Worm (Caenorhabditis elegans) whole organism, early embryonic: Measurements from ENCODE around the gene cest-2.2.

Source experiments
- B0310.2 ChIP-seq: sonication (generic microtip); optimal IDR thresholded peaks from 2 replicates; lab custom pipeline; 2016; ENCODE audit warnings: mild to moderate bottlenecking, missing genetic modification characterization, missing compliant biosample characterization
- F13C5.2 ChIP-seq: sonication (generic microtip); optimal IDR thresholded peaks from 2 replicates; lab custom pipeline; 2017; ENCODE audit warnings: mild to moderate bottlenecking, missing genetic modification characterization, inconsistent platforms, missing compliant biosample characterization
- aly-1 ChIP-seq: sonication (generic microtip); optimal IDR thresholded peaks from 2 replicates; lab custom pipeline; 2016; ENCODE audit warnings: missing genetic modification characterization, missing compliant biosample characterization
- ama-1 ChIP-seq: fragments of 150-350 bp; optimal IDR thresholded peaks from 2 replicates; lab custom pipeline; 2014
- ceh-13 ChIP-seq: fragments of 200-800 bp; sonication (Bioruptor generic); optimal IDR thresholded peaks from 2 replicates; lab custom pipeline; 2018; ENCODE audit warnings: mild to moderate bottlenecking, missing genetic modification characterization, missing compliant biosample characterization
- ceh-36 ChIP-seq: sonication (generic microtip); optimal IDR thresholded peaks from 2 replicates; lab custom pipeline; 2016; ENCODE audit warnings: missing genetic modification characterization, inconsistent platforms, missing compliant biosample characterization
- flt-1 ChIP-seq: fragments of 200-800 bp; sonication (Bioruptor generic); IDR thresholded peaks from 2 replicates; pipeline ENCODE4 v1.3.6; 2022; ENCODE audit warnings: missing genetic modification characterization, missing compliant biosample characterization
- hmbx-1 ChIP-seq: sonication (generic microtip); optimal IDR thresholded peaks from 2 replicates; lab custom pipeline; 2016; ENCODE audit warnings: mild to moderate bottlenecking, missing genetic modification characterization, missing compliant biosample characterization
- hmg-4 ChIP-seq: fragments of 200-800 bp; sonication (Bioruptor generic); optimal IDR thresholded peaks from 2 replicates; lab custom pipeline; 2018; ENCODE audit warnings: mild to moderate bottlenecking, missing genetic modification characterization, missing compliant biosample characterization
- hnd-1 ChIP-seq: sonication (generic microtip); optimal IDR thresholded peaks from 2 replicates; lab custom pipeline; 2016; ENCODE audit warnings: missing genetic modification characterization, missing compliant biosample characterization
- pes-1 ChIP-seq: fragments of 200-800 bp; sonication (Bioruptor generic); IDR thresholded peaks from 2 replicates; pipeline ENCODE4 v1.3.6; 2022; ENCODE audit warnings: missing genetic modification reagents, missing genetic modification characterization, missing compliant biosample characterization
- tbx-11 ChIP-seq: fragments of 200-800 bp; sonication (Bioruptor generic); IDR thresholded peaks from 2 replicates; pipeline ENCODE4 v1.3.6; 2022; ENCODE audit warnings: missing genetic modification characterization, missing compliant biosample characterization
- tbx-37 ChIP-seq: fragments of 200-800 bp; sonication (Bioruptor generic); conservative IDR thresholded peaks from 2 replicates; pipeline ENCODE4 v1.3.6; 2022; ENCODE audit warnings: missing genetic modification reagents, missing genetic modification characterization, missing compliant biosample characterization

ce11 chrV:14187104-14187503, 11.9 kb upstream of the cest-2.2 start:
- TF ChIP-seq tbx-37 (no peak), ama-1 (no peak), hmbx-1 (tag; lab: Kevin White, UChicago) (no peak), hnd-1 (tag; lab: Kevin White, UChicago) (no peak), F13C5.2 (tag; lab: Kevin White, UChicago) (no peak), flt-1 (GFP tag; lab: Robert Waterston, UW) (no peak), pes-1 (GFP tag; lab: Robert Waterston, UW) (no peak), tbx-11 (GFP tag; lab: Robert Waterston, UW) (no peak), B0310.2 (tag; lab: Kevin White, UChicago) (no peak), ceh-36 (no peak), ceh-13 (GFP tag; lab: Kevin White, UChicago) (no peak), aly-1 (tag; lab: Kevin White, UChicago) (no peak), hmg-4 (GFP tag; lab: Kevin White, UChicago) (no peak)
